Fruit fly (Drosophila melanogaster) whole organism, pupa: Measurements from ENCODE around the gene NK7.1.

Source experiments
- CG10348 ChIP-seq: fragments of 200-800 bp; sonication (Bioruptor generic); IDR thresholded peaks from 2 replicates; pipeline ENCODE4 v1.3.6; 2022; ENCODE audit warnings: missing biosample characterization, missing genetic modification characterization
- CG13204 ChIP-seq: fragments of 200-800 bp; sonication (Bioruptor generic); optimal IDR thresholded peaks from 2 replicates; lab custom pipeline; 2018; ENCODE audit warnings: missing biosample characterization, mild to moderate bottlenecking, missing genetic modification characterization, moderate library complexity
- CG17806 ChIP-seq: fragments of 200-800 bp; sonication (Bioruptor generic); optimal IDR thresholded peaks from 2 replicates; lab custom pipeline; 2018; ENCODE audit warnings: missing biosample characterization, mild to moderate bottlenecking, missing genetic modification characterization, moderate library complexity
- CG32121 ChIP-seq: fragments of 200-800 bp; sonication (Bioruptor generic); IDR thresholded peaks from 2 replicates; pipeline ENCODE4 v1.3.6; 2022; ENCODE audit warnings: missing biosample characterization, missing genetic modification characterization
- CG4496 ChIP-seq: fragments of 200-800 bp; sonication (Bioruptor generic); IDR thresholded peaks from 3 replicates; pipeline ENCODE4 v1.3.6; 2022; ENCODE audit warnings: missing biosample characterization, missing genetic modification characterization
- CG9948 ChIP-seq: fragments of 200-800 bp; sonication (Bioruptor generic); optimal IDR thresholded peaks from 2 replicates; lab custom pipeline; 2018; ENCODE audit warnings: missing biosample characterization, mild to moderate bottlenecking, missing genetic modification characterization, moderate library complexity
- EcR ChIP-seq: fragments of 200-800 bp; sonication (Bioruptor generic); optimal IDR thresholded peaks from 3 replicates; lab custom pipeline; 2019; ENCODE audit warnings: missing biosample characterization, missing genetic modification characterization, mild to moderate bottlenecking, moderate library complexity, missing genetic modification reagents
- Pif1A ChIP-seq: fragments of 200-800 bp; sonication (Bioruptor generic); optimal IDR thresholded peaks from 3 replicates; lab custom pipeline; 2016; ENCODE audit warnings: missing biosample characterization, missing genetic modification characterization
- fd96Ca ChIP-seq: fragments of 200-800 bp; sonication (Bioruptor generic); IDR thresholded peaks from 3 replicates; pipeline ENCODE4 v1.3.6; 2022; ENCODE audit warnings: missing biosample characterization, missing genetic modification characterization
- gl ChIP-seq: fragments of 200-800 bp; sonication (Bioruptor generic); optimal IDR thresholded peaks from 2 replicates; lab custom pipeline; 2018; ENCODE audit warnings: missing biosample characterization, mild to moderate bottlenecking, missing genetic modification characterization

DNA sequence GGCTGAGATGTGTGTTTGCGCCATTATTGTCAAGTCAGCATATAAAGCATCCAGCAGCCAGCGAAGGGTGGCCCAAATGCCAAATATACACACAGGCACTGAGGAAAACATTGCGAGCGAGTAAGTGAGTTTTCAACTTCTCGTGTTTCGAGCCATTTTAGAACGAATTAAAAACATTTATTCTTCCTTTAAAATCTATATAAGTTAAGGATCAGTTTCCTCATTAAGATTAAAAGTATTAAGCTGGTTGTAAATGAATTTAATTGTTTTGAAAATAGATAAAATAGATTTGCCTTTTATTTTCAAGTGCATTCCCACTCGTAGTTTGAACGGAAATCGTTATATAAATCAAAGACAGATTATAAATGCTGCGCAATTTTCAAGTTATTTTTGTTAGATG, 21.3 kb downstream of the NK7.1 start:
- TF ChIP-seq EcR (GFP tag; lab: Kevin White, UChicago) (no peak), CG9948 (tag; lab: Kevin White, UChicago) (no peak), Pif1A (GFP tag; lab: Kevin White, UChicago) (no peak), CG32121 (GFP tag; lab: Robert Waterston, UW) (no peak), fd96Ca (GFP tag; lab: Robert Waterston, UW) (no peak), CG17806 (tag; lab: Kevin White, UChicago) (no peak), CG13204 (no peak), gl (tag; lab: Kevin White, UChicago) (no peak), CG10348 (GFP tag; lab: Robert Waterston, UW) (no peak), CG4496 (GFP tag; lab: Robert Waterston, UW) (no peak)
